Fruit fly (Drosophila melanogaster) whole organism, wandering third instar larva: ENCODE measurements around the gene CG4408.

ENCODE experiments used
- Abd-B ChIP-seq: fragments of >200 bp; optimal IDR thresholded peaks from 2 replicates; lab custom pipeline; 2017; ENCODE audit warnings: missing biosample characterization, missing genetic modification characterization
- CG32264 ChIP-seq: fragments of 200-800 bp; sonication (Bioruptor generic); optimal IDR thresholded peaks from 2 replicates; lab custom pipeline; 2016; ENCODE audit warnings: missing biosample characterization, missing genetic modification characterization
- CG9705 ChIP-seq: fragments of 200-800 bp; sonication (Bioruptor generic); optimal IDR thresholded peaks from 2 replicates; lab custom pipeline; 2018; ENCODE audit warnings: missing biosample characterization, mild to moderate bottlenecking, missing genetic modification characterization
- CrebA ChIP-seq: fragments of 200-800 bp; sonication (Bioruptor generic); optimal IDR thresholded peaks from 2 replicates; lab custom pipeline; 2016; ENCODE audit warnings: missing biosample characterization, mild to moderate bottlenecking, missing genetic modification characterization, borderline replicate concordance
- Dfd ChIP-seq: fragments of >200 bp; optimal IDR thresholded peaks from 2 replicates; lab custom pipeline; 2017; ENCODE audit warnings: missing biosample characterization, missing genetic modification characterization
- Dif ChIP-seq: fragments of 200-275, 200-300 bp; sonication (Bioruptor generic); optimal IDR thresholded peaks from 2 replicates; lab custom pipeline; 2018; ENCODE audit warnings: missing biosample characterization, missing genetic modification characterization; ENCODE audit not compliant: partially characterized antibody
- GATAd ChIP-seq: sonication (Bioruptor generic); optimal IDR thresholded peaks from 2 replicates; lab custom pipeline; 2016; ENCODE audit warnings: missing biosample characterization, missing genetic modification characterization
- HLH106 ChIP-seq: fragments of 200-800 bp; optimal IDR thresholded peaks from 3 replicates; lab custom pipeline; 2019; ENCODE audit warnings: missing biosample characterization, mild to moderate bottlenecking, missing genetic modification characterization, moderate library complexity
- Hnf4 ChIP-seq: fragments of 200-800 bp; sonication (Bioruptor generic); optimal IDR thresholded peaks from 2 replicates; lab custom pipeline; 2016; ENCODE audit warnings: missing biosample characterization, mild to moderate bottlenecking, missing genetic modification characterization
- Hr78 ChIP-seq: fragments of >200 bp; optimal IDR thresholded peaks from 2 replicates; lab custom pipeline; 2017; ENCODE audit warnings: missing biosample characterization, missing genetic modification characterization
- Hr83 ChIP-seq: fragments of 200-300 bp; sonication (Bioruptor generic); optimal IDR thresholded peaks from 2 replicates; lab custom pipeline; 2016; ENCODE audit warnings: missing biosample characterization, mild to moderate bottlenecking, missing genetic modification characterization, moderate library complexity; ENCODE audit not compliant: poor library complexity, severe bottlenecking
- Jra ChIP-seq: sonication (Bioruptor generic); optimal IDR thresholded peaks from 2 replicates; lab custom pipeline; 2016; ENCODE audit warnings: missing biosample characterization, missing genetic modification characterization
- Mio ChIP-seq: sonication (Bioruptor generic); optimal IDR thresholded peaks from 2 replicates; lab custom pipeline; 2016; ENCODE audit warnings: missing biosample characterization, missing genetic modification characterization
- Myc ChIP-seq: fragments of >200 bp; optimal IDR thresholded peaks from 2 replicates; lab custom pipeline; 2017
- N ChIP-seq: fragments of >200 bp; optimal IDR thresholded peaks from 2 replicates; lab custom pipeline; 2018; ENCODE audit warnings: missing biosample characterization, missing external identifiers, missing genetic modification characterization
- OdsH ChIP-seq: fragments of 200-800 bp; sonication (Bioruptor generic); optimal IDR thresholded peaks from 2 replicates; lab custom pipeline; 2016; ENCODE audit warnings: missing biosample characterization, mild to moderate bottlenecking, missing genetic modification characterization
- Rel ChIP-seq, 2 experiments: fragments of 200-800 bp; sonication (Bioruptor generic) in 1 of 2; optimal IDR thresholded peaks; 2 replicates in 1 of 2; 3 replicates in 1 of 2; lab custom pipeline; 2016 to 2019; ENCODE audit warnings: mild to moderate bottlenecking in 2 of 2, missing biosample characterization in 2 of 2, missing genetic modification characterization in 2 of 2, moderate library complexity in 1 of 2
- Sp1 ChIP-seq: fragments of 200-800 bp; sonication (Bioruptor generic); optimal IDR thresholded peaks from 3 replicates; lab custom pipeline; 2019; ENCODE audit warnings: missing biosample characterization, mild to moderate bottlenecking, missing genetic modification characterization, moderate library complexity
- Vsx2 ChIP-seq: fragments of 200-300, 225-300 bp; sonication (Bioruptor generic); optimal IDR thresholded peaks from 2 replicates; lab custom pipeline; 2018; ENCODE audit warnings: missing biosample characterization, missing genetic modification characterization; ENCODE audit not compliant: partially characterized antibody
- br ChIP-seq: fragments of 200-800 bp; sonication (Bioruptor generic); optimal IDR thresholded peaks from 2 replicates; lab custom pipeline; 2016; ENCODE audit warnings: missing biosample characterization, missing genetic modification characterization
- brk ChIP-seq: fragments of 200-800 bp; sonication (Bioruptor generic); optimal IDR thresholded peaks from 2 replicates; lab custom pipeline; 2016; ENCODE audit warnings: missing biosample characterization, mild to moderate bottlenecking, missing genetic modification characterization
- dl ChIP-seq, 2 experiments: fragments of 175-275, 200-275 bp in 1 of 2; fragments of 200-275 bp in 1 of 2; sonication (Bioruptor generic); optimal IDR thresholded peaks; lab custom pipeline; 2018; ENCODE audit warnings: mild to moderate bottlenecking in 2 of 2, missing biosample characterization in 2 of 2, missing genetic modification characterization in 2 of 2, moderate library complexity in 2 of 2; ENCODE audit not compliant: partially characterized antibody in 2 of 2, insufficient read depth in 1 of 2
- dmrt93B ChIP-seq: fragments of 200-800 bp; sonication (Bioruptor generic); optimal IDR thresholded peaks from 2 replicates; lab custom pipeline; 2018; ENCODE audit warnings: missing biosample characterization, mild to moderate bottlenecking, missing genetic modification characterization
- dsf ChIP-seq: sonication (Bioruptor generic); optimal IDR thresholded peaks from 2 replicates; lab custom pipeline; 2016; ENCODE audit warnings: missing biosample characterization, missing genetic modification characterization, borderline replicate concordance
- ey ChIP-seq: fragments of 200-800 bp; sonication (Bioruptor generic); optimal IDR thresholded peaks from 2 replicates; lab custom pipeline; 2016; ENCODE audit warnings: missing biosample characterization, missing genetic modification characterization
- foxo ChIP-seq, 2 experiments: fragments of 200-800 bp; sonication (Bioruptor generic); optimal IDR thresholded peaks; 2 replicates in 1 of 2; 3 replicates in 1 of 2; lab custom pipeline; 2016 to 2017; ENCODE audit warnings: missing biosample characterization in 2 of 2, missing genetic modification characterization in 2 of 2
- fru ChIP-seq: fragments of 200-800 bp; sonication (Bioruptor generic); optimal IDR thresholded peaks from 3 replicates; lab custom pipeline; 2016; ENCODE audit warnings: missing biosample characterization, mild to moderate bottlenecking, missing genetic modification characterization
- h ChIP-seq: fragments of 200-800 bp; sonication (Bioruptor generic); optimal IDR thresholded peaks from 3 replicates; lab custom pipeline; 2016; ENCODE audit warnings: missing biosample characterization, mild to moderate bottlenecking, missing genetic modification characterization
- jim ChIP-seq: fragments of 175-275, 200-325 bp; sonication (Bioruptor generic); optimal IDR thresholded peaks from 2 replicates; lab custom pipeline; 2016; ENCODE audit warnings: missing biosample characterization, mild to moderate bottlenecking, missing genetic modification characterization
- lola ChIP-seq: fragments of >200 bp; optimal IDR thresholded peaks from 2 replicates; lab custom pipeline; 2017; ENCODE audit warnings: missing biosample characterization, missing genetic modification characterization
- pan ChIP-seq: fragments of >200 bp; optimal IDR thresholded peaks from 2 replicates; lab custom pipeline; 2017
- psq ChIP-seq: fragments of 200-800 bp; sonication (Bioruptor generic); optimal IDR thresholded peaks from 3 replicates; lab custom pipeline; 2017; ENCODE audit warnings: missing biosample characterization, mild to moderate bottlenecking, missing genetic modification characterization, moderate library complexity
- rgr ChIP-seq: fragments of 200-800 bp; sonication (Bioruptor generic); optimal IDR thresholded peaks from 3 replicates; lab custom pipeline; 2016; ENCODE audit warnings: missing biosample characterization, mild to moderate bottlenecking, missing genetic modification characterization
- sage ChIP-seq: fragments of 200-800 bp; sonication (Bioruptor generic); optimal IDR thresholded peaks from 2 replicates; lab custom pipeline; 2016; ENCODE audit warnings: missing biosample characterization, mild to moderate bottlenecking, missing genetic modification characterization
- sv ChIP-seq: fragments of 200-800 bp; sonication (Bioruptor generic); optimal IDR thresholded peaks from 3 replicates; lab custom pipeline; 2016; ENCODE audit warnings: missing biosample characterization, missing genetic modification characterization
- tai ChIP-seq: sonication (Bioruptor generic); optimal IDR thresholded peaks from 2 replicates; lab custom pipeline; 2016; ENCODE audit warnings: missing biosample characterization, missing genetic modification characterization
- usp ChIP-seq: fragments of >200 bp; optimal IDR thresholded peaks from 2 replicates; lab custom pipeline; 2017; ENCODE audit warnings: missing biosample characterization, missing genetic modification characterization
- woc ChIP-seq: sonication (Bioruptor generic); optimal IDR thresholded peaks from 2 replicates; lab custom pipeline; 2016; ENCODE audit warnings: missing biosample characterization, mild to moderate bottlenecking, missing genetic modification characterization

CG4408 gene

DNA sequence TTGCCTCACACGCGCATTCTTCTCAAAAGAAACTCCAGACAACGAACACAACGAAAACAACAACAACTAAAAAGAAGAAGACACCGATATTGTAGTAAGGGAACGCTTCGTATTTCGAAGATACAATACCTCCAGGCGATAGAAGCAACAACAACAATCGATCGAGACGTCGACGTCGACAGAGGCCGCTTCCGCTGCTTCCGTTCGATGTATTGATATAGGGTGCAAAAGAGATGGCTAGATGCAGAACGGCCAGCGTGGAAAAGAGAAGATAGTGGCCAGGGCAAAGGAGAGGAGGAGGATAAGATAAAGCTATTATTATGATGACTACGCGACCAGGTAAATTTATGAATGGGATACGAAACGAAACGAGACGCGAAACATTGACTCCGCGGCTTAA, 48.2 kb downstream of the CG4408 start:
- TF ChIP-seq psq (GFP tag; lab: Kevin White, UChicago) (peak; percentile 21), Hr78 (no peak)

DNA sequence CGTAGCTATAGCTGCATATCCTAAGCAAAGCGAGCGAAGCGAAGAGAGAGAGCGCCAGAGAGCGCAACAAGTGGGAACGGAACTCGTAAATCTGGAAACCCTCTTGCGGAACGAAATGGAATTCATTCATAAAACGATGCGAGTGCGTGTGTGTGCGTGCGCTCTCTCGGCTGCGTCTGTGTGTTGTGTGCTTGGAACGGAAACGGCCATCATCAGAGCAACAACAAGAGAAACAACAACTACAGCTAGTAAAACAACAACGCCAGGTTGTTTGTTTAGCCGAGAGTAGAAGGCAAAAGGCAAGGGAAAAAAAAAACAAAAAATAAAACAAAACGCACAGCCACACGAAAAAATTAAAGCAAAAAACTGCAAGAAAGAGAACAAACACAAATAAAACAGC, 49.0 kb downstream of the CG4408 start:
- TF ChIP-seq dmrt93B (GFP tag; lab: Kevin White, UChicago) (no peak), h (GFP tag; lab: Kevin White, UChicago) (no peak), Dif (GFP tag; lab: Kevin White, UChicago) (peak; percentile 76), foxo (GFP tag; optimal IDR thresholded peaks at IDR 0.05; lab: Kevin White, UChicago) (no peak), Hr83 (GFP tag; lab: Kevin White, UChicago) (no peak), OdsH (GFP tag; lab: Kevin White, UChicago) (no peak), Dfd (GFP tag; lab: Kevin White, UChicago) (no peak), CG32264 (GFP tag; lab: Kevin White, UChicago) (no peak), Sp1 (GFP tag; lab: Kevin White, UChicago) (peak; percentile 45), sv (GFP tag; lab: Kevin White, UChicago) (no peak), sage (GFP tag; lab: Kevin White, UChicago) (no peak), Hr78 (no peak), psq (GFP tag; lab: Kevin White, UChicago) (peak; percentile 24), GATAd (GFP tag; lab: Kevin White, UChicago) (no peak), Abd-B (GFP tag; lab: Kevin White, UChicago) (no peak), woc (GFP tag; lab: Kevin White, UChicago) (no peak), Myc (no peak), CrebA (no peak), dl (GFP tag; optimal IDR thresholded peaks at IDR 0.05; lab: Kevin White, UChicago; ENCODE audit: insufficient read depth in 1 of 2, partially characterized antibody in 2 of 2) (peak; percentile 60 to 67), ey (GFP tag; lab: Kevin White, UChicago) (no peak), br (GFP tag; lab: Kevin White, UChicago) (no peak), jim (GFP tag; lab: Kevin White, UChicago) (peak; percentile 27), rgr (GFP tag; lab: Kevin White, UChicago) (no peak), HLH106 (tag; lab: Kevin White, UChicago) (peak; percentile 14), Jra (GFP tag; lab: Kevin White, UChicago) (no peak), Rel (GFP tag; optimal IDR thresholded peaks at IDR 0.05; lab: Kevin White, UChicago) (no peak), Rel (tag; optimal IDR thresholded peaks at IDR 0.05; lab: Kevin White, UChicago) (no peak), brk (GFP tag; lab: Kevin White, UChicago) (no peak), tai (no peak), N (GFP tag; lab: Kevin White, UChicago) (no peak), Hnf4 (GFP tag; lab: Kevin White, UChicago) (no peak), Mio (GFP tag; lab: Kevin White, UChicago) (no peak), pan (lab: Kevin White, UChicago) (no peak), lola (GFP tag; lab: Kevin White, UChicago) (no peak), usp (no peak), Vsx2 (GFP tag; lab: Kevin White, UChicago) (peak; percentile 1), CG9705 (GFP tag; lab: Kevin White, UChicago) (no peak), dsf (GFP tag; lab: Kevin White, UChicago) (no peak), fru (no peak)

DNA sequence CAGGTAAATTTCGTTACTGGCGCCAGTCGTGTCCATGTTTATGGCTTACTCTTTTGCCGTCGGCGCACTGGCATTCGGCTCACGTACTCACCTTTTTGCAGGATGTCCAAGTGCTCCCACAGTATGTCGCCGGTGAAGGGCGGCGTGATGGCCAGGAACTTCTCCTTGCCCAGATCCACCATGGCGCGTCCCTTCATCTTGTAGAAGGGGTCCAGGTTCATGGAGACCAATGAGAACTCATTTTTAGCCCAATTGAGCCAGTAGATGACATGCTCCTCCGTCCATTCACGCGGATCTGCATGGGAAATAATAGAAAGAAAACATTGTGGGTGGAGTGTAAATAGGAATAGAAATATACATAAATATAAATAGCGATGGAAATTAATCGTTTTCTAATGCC, 50.6 kb downstream of the CG4408 start:
- TF ChIP-seq Hr78 (no peak), Jra (GFP tag; lab: Kevin White, UChicago) (no peak), Vsx2 (GFP tag; lab: Kevin White, UChicago) (no peak), woc (GFP tag; lab: Kevin White, UChicago) (no peak), Myc (no peak), HLH106 (tag; lab: Kevin White, UChicago) (no peak), CrebA (no peak), dl (GFP tag; optimal IDR thresholded peaks at IDR 0.05; lab: Kevin White, UChicago; ENCODE audit: insufficient read depth in 1 of 2, partially characterized antibody in 2 of 2) (no peak), brk (GFP tag; lab: Kevin White, UChicago) (no peak), h (GFP tag; lab: Kevin White, UChicago) (no peak), GATAd (GFP tag; lab: Kevin White, UChicago) (no peak), sage (GFP tag; lab: Kevin White, UChicago) (no peak), lola (GFP tag; lab: Kevin White, UChicago) (no peak), rgr (GFP tag; lab: Kevin White, UChicago) (no peak), CG32264 (GFP tag; lab: Kevin White, UChicago) (no peak), br (GFP tag; lab: Kevin White, UChicago) (no peak), dsf (GFP tag; lab: Kevin White, UChicago) (no peak), dmrt93B (GFP tag; lab: Kevin White, UChicago) (no peak)
